Worm (Caenorhabditis elegans) whole organism, L4 larva: ENCODE results near the gene fbxa-95.
A peak's percentile ranks its signal among the peaks of the same experiment; 100 is the strongest.
"Not testable (repeated sequence)": the region's sequence is repeated elsewhere in the genome, so short reads cannot be mapped to it uniquely, and the experiment has no call there.

ENCODE experiments used
- D1046.2 ChIP-seq: fragments of 200-800 bp; sonication (Bioruptor generic); IDR thresholded peaks from 2 replicates; pipeline ENCODE4 v1.3.6; 2022; ENCODE audit warnings: missing genetic modification characterization, missing compliant biosample characterization
- F10B5.3 ChIP-seq: sonication (generic microtip); optimal IDR thresholded peaks from 2 replicates; lab custom pipeline; 2016; ENCODE audit warnings: mild to moderate bottlenecking, missing genetic modification characterization, missing compliant biosample characterization
- F26F4.8 ChIP-seq: fragments of 200-800 bp; sonication (Bioruptor generic); conservative IDR thresholded peaks from 2 replicates; pipeline ENCODE4 v1.3.6; 2022; ENCODE audit warnings: missing genetic modification characterization, missing compliant biosample characterization
- F37D6.2 ChIP-seq: sonication (generic microtip); optimal IDR thresholded peaks from 2 replicates; lab custom pipeline; 2016; ENCODE audit warnings: mild to moderate bottlenecking, missing genetic modification characterization, missing compliant biosample characterization
- F49E8.2 ChIP-seq: sonication (generic microtip); optimal IDR thresholded peaks from 2 replicates; lab custom pipeline; 2016; ENCODE audit warnings: missing compliant biosample characterization, mild to moderate bottlenecking, missing genetic modification characterization, borderline replicate concordance
- R02D3.7 ChIP-seq: fragments of 150-350 bp; sonication (generic microtip); optimal IDR thresholded peaks from 3 replicates; lab custom pipeline; 2014; ENCODE audit warnings: missing biosample characterization, missing genetic modification characterization
- T26A8.4 ChIP-seq: fragments of 200-800 bp; sonication (Bioruptor generic); IDR thresholded peaks from 2 replicates; pipeline ENCODE4 v1.3.6; 2022; ENCODE audit warnings: missing genetic modification characterization, missing compliant biosample characterization
- Y5F2A.4 ChIP-seq: fragments of 200-800 bp; sonication (Bioruptor generic); optimal IDR thresholded peaks from 2 replicates; lab custom pipeline; 2018; ENCODE audit warnings: mild to moderate bottlenecking, missing genetic modification characterization, missing compliant biosample characterization
- Y75B8A.6 ChIP-seq: fragments of 200-800 bp; sonication (Bioruptor generic); IDR thresholded peaks from 2 replicates; pipeline ENCODE4 v1.3.6; 2022; ENCODE audit warnings: missing genetic modification reagents, missing genetic modification characterization, missing compliant biosample characterization
- ZK337.2 ChIP-seq: fragments of 200-800 bp; sonication (Bioruptor generic); IDR thresholded peaks from 2 replicates; pipeline ENCODE4 v1.3.6; 2022; ENCODE audit warnings: missing genetic modification reagents, missing genetic modification characterization, missing compliant biosample characterization
- aha-1 ChIP-seq: fragments of 150-350 bp; peaks from one replicate; lab custom pipeline; 2014; ENCODE audit warnings: missing biosample characterization, missing genetic modification characterization
- arid-1 ChIP-seq: fragments of 200-800 bp; sonication (Bioruptor generic); conservative IDR thresholded peaks from 2 replicates; pipeline ENCODE4 v1.3.6; 2022; ENCODE audit warnings: missing genetic modification reagents, missing genetic modification characterization, missing compliant biosample characterization
- ceh-44 ChIP-seq: fragments of 200-800 bp; sonication (Bioruptor generic); IDR thresholded peaks from 2 replicates; pipeline ENCODE4 v1.3.6; 2022; ENCODE audit warnings: missing genetic modification reagents, missing genetic modification characterization, missing compliant biosample characterization
- ces-1 ChIP-seq: fragments of 150-350 bp; sonication (generic microtip); optimal IDR thresholded peaks from 4 replicates; lab custom pipeline; 2014; ENCODE audit warnings: missing biosample characterization, missing genetic modification reagents, missing genetic modification characterization
- daf-12 ChIP-seq: fragments of 150-350 bp; optimal IDR thresholded peaks from 2 replicates; lab custom pipeline; 2014; ENCODE audit warnings: missing biosample characterization, missing genetic modification reagents, missing genetic modification characterization
- daf-16 ChIP-seq, 3 experiments: sonication (generic microtip); optimal IDR thresholded peaks; 2 replicates each; lab custom pipeline; 2016 to 2017; ENCODE audit warnings: missing genetic modification characterization in 3 of 3, missing genetic modification reagents in 3 of 3, mild to moderate bottlenecking in 2 of 3, missing compliant biosample characterization in 2 of 3, missing biosample characterization in 1 of 3, moderate library complexity in 1 of 3
- dpl-1 ChIP-seq: fragments of 150-350 bp; optimal IDR thresholded peaks from 2 replicates; lab custom pipeline; 2014; ENCODE audit warnings: missing biosample characterization, missing genetic modification reagents, missing genetic modification characterization
- dve-1 ChIP-seq: sonication (generic microtip); optimal IDR thresholded peaks from 2 replicates; lab custom pipeline; 2017; ENCODE audit warnings: antibody characterized with exemption, mild to moderate bottlenecking, missing genetic modification characterization, missing compliant biosample characterization; ENCODE audit not compliant: insufficient read depth
- fkh-10 ChIP-seq: fragments of 150-350 bp; optimal IDR thresholded peaks from 2 replicates; lab custom pipeline; 2014; ENCODE audit warnings: missing biosample characterization, missing genetic modification reagents, missing genetic modification characterization
- fos-1 ChIP-seq: fragments of 150-350 bp; optimal IDR thresholded peaks from 2 replicates; lab custom pipeline; 2014; ENCODE audit warnings: missing biosample characterization, missing genetic modification characterization
- gei-8 ChIP-seq: fragments of 200-800 bp; sonication (Bioruptor generic); optimal IDR thresholded peaks from 2 replicates; lab custom pipeline; 2018; ENCODE audit warnings: mild to moderate bottlenecking, missing genetic modification characterization, missing compliant biosample characterization
- hlh-11 ChIP-seq: fragments of 200-800 bp; sonication (Bioruptor generic); optimal IDR thresholded peaks from 2 replicates; lab custom pipeline; 2018; ENCODE audit warnings: mild to moderate bottlenecking, missing genetic modification characterization, missing compliant biosample characterization
- hmg-1.1 ChIP-seq: fragments of 200-800 bp; sonication (Bioruptor generic); IDR thresholded peaks from 2 replicates; pipeline ENCODE4 v1.3.6; 2022; ENCODE audit warnings: missing genetic modification reagents, missing genetic modification characterization, missing compliant biosample characterization
- lim-7 ChIP-seq: fragments of 200-800 bp; sonication (Bioruptor generic); IDR thresholded peaks from 2 replicates; pipeline ENCODE4 v1.3.6; 2022; ENCODE audit warnings: missing genetic modification characterization, missing compliant biosample characterization
- lin-29 ChIP-seq: fragments of 200-800 bp; sonication (Bioruptor generic); IDR thresholded peaks from 2 replicates; pipeline ENCODE4 v1.3.6; 2022; ENCODE audit warnings: missing genetic modification reagents, missing genetic modification characterization, missing compliant biosample characterization
- lin-38 ChIP-seq: fragments of 200-800 bp; sonication (Bioruptor generic); IDR thresholded peaks from 2 replicates; pipeline ENCODE4 v1.3.6; 2022; ENCODE audit warnings: missing genetic modification reagents, missing genetic modification characterization, missing compliant biosample characterization
- madf-5 ChIP-seq, 2 experiments: fragments of 200-800 bp; sonication (Bioruptor generic); IDR thresholded peaks; 2 replicates each; pipeline ENCODE4 v1.3.6; 2022; ENCODE audit warnings: missing compliant biosample characterization in 2 of 2, missing genetic modification characterization in 2 of 2
- nhr-102 ChIP-seq: sonication (generic microtip); optimal IDR thresholded peaks from 2 replicates; lab custom pipeline; 2016; ENCODE audit warnings: mild to moderate bottlenecking, missing genetic modification characterization, moderate library complexity, missing compliant biosample characterization
- nhr-11 ChIP-seq: fragments of 150-350 bp; optimal IDR thresholded peaks from 2 replicates; lab custom pipeline; 2014; ENCODE audit warnings: missing biosample characterization, missing genetic modification characterization
- nhr-28 ChIP-seq: fragments of 150-350 bp; optimal IDR thresholded peaks from 2 replicates; lab custom pipeline; 2014; ENCODE audit warnings: missing biosample characterization, missing genetic modification characterization
- nhr-77 ChIP-seq: fragments of 150-350 bp; optimal IDR thresholded peaks from 2 replicates; lab custom pipeline; 2014; ENCODE audit warnings: missing biosample characterization, missing genetic modification characterization
- php-3 ChIP-seq: fragments of 200-800 bp; sonication (Bioruptor generic); IDR thresholded peaks from 2 replicates; pipeline ENCODE4 v1.3.6; 2022; ENCODE audit warnings: missing genetic modification reagents, missing genetic modification characterization, missing compliant biosample characterization
- snpc-4 ChIP-seq: fragments of 150-350 bp; optimal IDR thresholded peaks from 2 replicates; lab custom pipeline; 2014; ENCODE audit warnings: missing biosample characterization, missing genetic modification characterization
- tra-1 ChIP-seq: fragments of 200-800 bp; sonication (Bioruptor generic); IDR thresholded peaks from 2 replicates; pipeline ENCODE4 v1.3.6; 2022; ENCODE audit warnings: missing genetic modification reagents, missing genetic modification characterization, missing compliant biosample characterization
- unc-130 ChIP-seq: sonication (generic microtip); optimal IDR thresholded peaks from 2 replicates; lab custom pipeline; 2016; ENCODE audit warnings: missing genetic modification reagents, missing genetic modification characterization, missing compliant biosample characterization
- unc-62 ChIP-seq, 3 experiments: fragments of 150-350 bp in 1 of 3; sonication (generic microtip); optimal IDR thresholded peaks in 2 of 3; peaks in 1 of 3; 1 replicate in 1 of 3; 2 replicates in 2 of 3; lab custom pipeline; 2014 to 2017; ENCODE audit warnings: missing biosample characterization in 3 of 3, missing genetic modification characterization in 3 of 3, missing genetic modification reagents in 3 of 3, missing genotype in 1 of 3
- vab-7 ChIP-seq: fragments of 200-800 bp; sonication (Bioruptor generic); IDR thresholded peaks from 2 replicates; pipeline ENCODE4 v1.3.6; 2022; ENCODE audit warnings: missing genetic modification reagents, missing genetic modification characterization, missing compliant biosample characterization
- zfp-3 ChIP-seq: fragments of 200-800 bp; sonication (Bioruptor generic); conservative IDR thresholded peaks from 2 replicates; pipeline ENCODE4 v1.3.6; 2022; ENCODE audit warnings: missing genetic modification reagents, missing genetic modification characterization, missing compliant biosample characterization
- ztf-11 ChIP-seq: fragments of 150-350 bp; optimal IDR thresholded peaks from 2 replicates; lab custom pipeline; 2014; ENCODE audit warnings: missing biosample characterization, missing genetic modification characterization

Gene fbxa-95

ce11 chrV:15590183-15590667 lies 18.9 kb downstream of the fbxa-95 start, which contains the start of gene F28F8.7 (continued):
- TF ChIP-seq hmg-1.1 (GFP tag; lab: Robert Waterston, UW): peak; percentile 58; the same call in 1 of the 2 replicates
- TF ChIP-seq aha-1 (tag; lab: Kevin White, UChicago): peak; percentile 16
- TF ChIP-seq lin-38 (GFP tag; lab: Robert Waterston, UW): peak; percentile 92
- peak; percentile 91 for TF ChIP-seq zfp-3 (GFP tag; lab: Robert Waterston, UW)
- TF ChIP-seq unc-130 (GFP tag; lab: Kevin White, UChicago): peak; percentile 74
- TF ChIP-seq ZK337.2 (GFP tag; lab: Robert Waterston, UW): 0 out of 2 replicates have a peak, but pooled peaks have one; percentile 28
- 0 out of 2 replicates have a peak, but pooled peaks have one; percentile 14 for TF ChIP-seq Y75B8A.6 (GFP tag; lab: Robert Waterston, UW)
- peak; percentile 61; the same call in 1 of the 2 replicates for TF ChIP-seq ceh-44 (GFP tag; lab: Robert Waterston, UW)
- TF ChIP-seq nhr-102 (tag; lab: Kevin White, UChicago): peak; percentile 79
- TF ChIP-seq T26A8.4 (GFP tag; lab: Robert Waterston, UW): peak; percentile 85
- peak; percentile 96 for TF ChIP-seq F37D6.2 (tag; lab: Kevin White, UChicago)
- peak; percentile 57 for TF ChIP-seq dpl-1 (GFP tag; lab: Kevin White, UChicago)
- peak; percentile 2 for TF ChIP-seq nhr-11 (tag; lab: Kevin White, UChicago)
- peak; percentile 43 for TF ChIP-seq nhr-77
- 0 out of 2 replicates have a peak, but pooled peaks have one; percentile 44 for TF ChIP-seq vab-7 (GFP tag; lab: Robert Waterston, UW)
- 0 out of 4 replicates have a peak, but pooled peaks of 1 of the 2 experiments have one; percentile 42 for TF ChIP-seq madf-5 (GFP tag; IDR thresholded peaks at IDR 0.05; lab: Robert Waterston, UW)

- TF ChIP-seq arid-1 (GFP tag; lab: Robert Waterston, UW) (no peak), gei-8 (GFP tag; lab: Kevin White, UChicago) (no peak), dpl-1 (GFP tag; lab: Kevin White, UChicago) (no peak), R02D3.7 (tag; lab: Kevin White, UChicago) (no peak), F10B5.3 (tag; lab: Kevin White, UChicago) (no peak), daf-12 (tag; lab: Kevin White, UChicago) (no peak), unc-130 (GFP tag; lab: Kevin White, UChicago) (no peak), ztf-11 (tag; lab: Kevin White, UChicago) (no peak), hmg-1.1 (GFP tag; lab: Robert Waterston, UW) (no peak), lin-29 (GFP tag; lab: Robert Waterston, UW) (no peak), php-3 (GFP tag; lab: Robert Waterston, UW) (no peak)
Measured at ce11 chrV:15594573-15594972, 23.3 kb downstream of the fbxa-95 start, which contains the start of gene fbxa-139. fbxa-139 (minus strand) TSS chrV:15594673.

ce11 chrV:15599762-15600161 lies 28.5 kb downstream of the fbxa-95 start, which contains the start of gene B0391.14:
B0391.14 (minus strand) TSS chrV:15599862.
- TF ChIP-seq ces-1 (GFP tag; lab: Kevin White, UChicago); hmg-1.1 (GFP tag; lab: Robert Waterston, UW); F49E8.2 (tag; lab: Kevin White, UChicago): not testable (repeated sequence)

ce11 chrV:15602253-15602652 lies 31.0 kb downstream of the fbxa-95 start, which contains the start of gene fbxa-152:
fbxa-152 (minus strand) TSS chrV:15602353.
- peak in 1 of 2 experiments; percentile 39 for TF ChIP-seq unc-62 (GFP tag; optimal IDR thresholded peaks at IDR 0.05 in 1 of 2; lab: Kevin White, UChicago)
- no peak for TF ChIP-seq unc-62 (tag; optimal IDR thresholded peaks at IDR 0.05; lab: Kevin White, UChicago)
- TF ChIP-seq T26A8.4 (GFP tag; lab: Robert Waterston, UW): no peak

ce11 chrV:15605045-15605444 lies 33.8 kb downstream of the fbxa-95 start, which contains the start of gene fbxa-154:
fbxa-154 (minus strand) TSS chrV:15605145.
- TF ChIP-seq nhr-28 (tag; lab: Kevin White, UChicago) (no peak), dve-1 (tag; lab: Kevin White, UChicago) (no peak), Y5F2A.4 (GFP tag; lab: Kevin White, UChicago) (no peak), D1046.2 (GFP tag; lab: Robert Waterston, UW) (no peak), F26F4.8 (no peak), hlh-11 (no peak), daf-16 (GFP tag; optimal IDR thresholded peaks at IDR 0.05; lab: Kevin White, UChicago) (no peak), daf-16 (tag; optimal IDR thresholded peaks at IDR 0.05; lab: Kevin White, UChicago) (no peak), snpc-4 (no peak), fos-1 (no peak), lim-7 (GFP tag; lab: Robert Waterston, UW) (no peak), tra-1 (GFP tag; lab: Robert Waterston, UW) (no peak), nhr-77 (no peak), fkh-10 (GFP tag; lab: Kevin White, UChicago) (no peak)
